Worm (Caenorhabditis elegans) whole organism, mixed stage, embryonic: ENCODE results near the gene irk-3.

Experiments
- M03D4.4 ChIP-seq: sonication (generic microtip); optimal IDR thresholded peaks from 2 replicates; lab custom pipeline; 2017; ENCODE audit warnings: mild to moderate bottlenecking, missing genetic modification characterization, missing compliant biosample characterization
- bed-3 ChIP-seq: fragments of 200-800 bp; sonication (Bioruptor generic); optimal IDR thresholded peaks from 3 replicates; lab custom pipeline; 2018; ENCODE audit warnings: mild to moderate bottlenecking, missing genetic modification characterization, moderate library complexity, missing compliant biosample characterization
- blmp-1 ChIP-seq: fragments of 150-350 bp; optimal IDR thresholded peaks from 2 replicates; lab custom pipeline; 2014; ENCODE audit warnings: missing biosample characterization, missing genetic modification characterization
- ceh-39 ChIP-seq: fragments of 150-350 bp; optimal IDR thresholded peaks from 2 replicates; lab custom pipeline; 2014; ENCODE audit warnings: missing biosample characterization, missing genetic modification characterization
- ceh-43 ChIP-seq: fragments of 200-800 bp; sonication (Bioruptor generic); optimal IDR thresholded peaks from 2 replicates; lab custom pipeline; 2018; ENCODE audit warnings: mild to moderate bottlenecking, missing genetic modification characterization, moderate library complexity, missing compliant biosample characterization
- ceh-83 ChIP-seq: fragments of 200-800 bp; sonication (Bioruptor generic); optimal IDR thresholded peaks from 2 replicates; lab custom pipeline; 2018; ENCODE audit warnings: mild to moderate bottlenecking, missing genetic modification characterization, missing compliant biosample characterization
- ces-1 ChIP-seq: fragments of 150-350 bp; optimal IDR thresholded peaks from 2 replicates; lab custom pipeline; 2014; ENCODE audit warnings: missing biosample characterization, missing genetic modification reagents, missing genetic modification characterization
- cnd-1 ChIP-seq: fragments of 200-800 bp; sonication (Bioruptor generic); optimal IDR thresholded peaks from 2 replicates; lab custom pipeline; 2018; ENCODE audit warnings: mild to moderate bottlenecking, missing genetic modification characterization, missing compliant biosample characterization
- drap-1 ChIP-seq: fragments of 200-800 bp; sonication (Bioruptor generic); optimal IDR thresholded peaks from 3 replicates; lab custom pipeline; 2018; ENCODE audit warnings: mild to moderate bottlenecking, missing genetic modification characterization, missing compliant biosample characterization
- elt-1 ChIP-seq: sonication (generic microtip); optimal IDR thresholded peaks from 2 replicates; lab custom pipeline; 2017; ENCODE audit warnings: missing genetic modification characterization, mild to moderate bottlenecking, missing compliant biosample characterization, antibody characterized with exemption, moderate library complexity, borderline replicate concordance; ENCODE audit not compliant: insufficient read depth
- elt-3 ChIP-seq: fragments of 150-350 bp; optimal IDR thresholded peaks from 2 replicates; lab custom pipeline; 2014; ENCODE audit warnings: missing biosample characterization, missing genetic modification characterization
- flh-1 ChIP-seq: fragments of 200-800 bp; sonication (Bioruptor generic); optimal IDR thresholded peaks from 2 replicates; lab custom pipeline; 2018; ENCODE audit warnings: mild to moderate bottlenecking, missing genetic modification characterization, moderate library complexity, missing compliant biosample characterization
- ham-2 ChIP-seq: fragments of 200-800 bp; sonication (Bioruptor generic); optimal IDR thresholded peaks from 2 replicates; lab custom pipeline; 2018; ENCODE audit warnings: mild to moderate bottlenecking, missing genetic modification characterization, missing compliant biosample characterization
- hlh-1 ChIP-seq: fragments of 150-350 bp; optimal IDR thresholded peaks from 2 replicates; lab custom pipeline; 2014; ENCODE audit warnings: missing biosample characterization, missing genetic modification reagents, missing genetic modification characterization
- lin-13 ChIP-seq: fragments of 150-350 bp; optimal IDR thresholded peaks from 2 replicates; lab custom pipeline; 2014; ENCODE audit warnings: missing biosample characterization, missing genetic modification characterization
- lin-32 ChIP-seq: fragments of 200-800 bp; sonication (Bioruptor generic); optimal IDR thresholded peaks from 2 replicates; lab custom pipeline; 2018; ENCODE audit warnings: mild to moderate bottlenecking, missing genetic modification characterization, missing compliant biosample characterization
- lsy-2 ChIP-seq: fragments of 150-350 bp; optimal IDR thresholded peaks from 2 replicates; lab custom pipeline; 2014; ENCODE audit warnings: missing biosample characterization, missing genetic modification characterization
- mab-5 ChIP-seq: fragments of 150-350 bp; optimal IDR thresholded peaks from 2 replicates; lab custom pipeline; 2014; ENCODE audit warnings: missing biosample characterization, missing genetic modification characterization
- mls-2 ChIP-seq: sonication (generic microtip); optimal IDR thresholded peaks from 2 replicates; lab custom pipeline; 2016; ENCODE audit warnings: mild to moderate bottlenecking, missing genetic modification characterization, moderate library complexity, missing compliant biosample characterization
- nhr-2 ChIP-seq: fragments of 150-350 bp; optimal IDR thresholded peaks from 2 replicates; lab custom pipeline; 2014; ENCODE audit warnings: missing biosample characterization, missing genetic modification characterization
- sem-2 ChIP-seq: fragments of 200-800 bp; sonication (Bioruptor generic); optimal IDR thresholded peaks from 2 replicates; lab custom pipeline; 2018; ENCODE audit warnings: mild to moderate bottlenecking, missing genetic modification characterization, missing compliant biosample characterization
- snpc-4 ChIP-seq: fragments of 150-350 bp; optimal IDR thresholded peaks from 2 replicates; lab custom pipeline; 2014; ENCODE audit warnings: missing biosample characterization, missing genetic modification characterization
- sptf-1 ChIP-seq: sonication (generic microtip); optimal IDR thresholded peaks from 2 replicates; lab custom pipeline; 2017; ENCODE audit warnings: mild to moderate bottlenecking, missing genetic modification characterization, moderate library complexity, missing compliant biosample characterization
- tbx-8 ChIP-seq: fragments of 200-800 bp; sonication (Bioruptor generic); optimal IDR thresholded peaks from 2 replicates; lab custom pipeline; 2018; ENCODE audit warnings: mild to moderate bottlenecking, missing genetic modification characterization, moderate library complexity, missing compliant biosample characterization
- unc-120 ChIP-seq: sonication (generic microtip); optimal IDR thresholded peaks from 2 replicates; lab custom pipeline; 2017; ENCODE audit warnings: missing genetic modification characterization, missing compliant biosample characterization; ENCODE audit not compliant: poor library complexity, severe bottlenecking
- unc-39 ChIP-seq: fragments of 150-350 bp; optimal IDR thresholded peaks from 2 replicates; lab custom pipeline; 2014; ENCODE audit warnings: missing biosample characterization, missing genetic modification characterization
- unc-62 ChIP-seq: fragments of 150-350 bp; optimal IDR thresholded peaks from 2 replicates; lab custom pipeline; 2014; ENCODE audit warnings: missing biosample characterization, missing genetic modification reagents, missing genetic modification characterization
- ztf-11 ChIP-seq: fragments of 150-350 bp; optimal IDR thresholded peaks from 2 replicates; lab custom pipeline; 2014; ENCODE audit warnings: missing biosample characterization, missing genetic modification characterization

Gene irk-3

ce11 chrX:14311583-14311982 is 58.6 kb downstream of the irk-3 start, which contains the start of gene mgrn-1:
mgrn-1 (minus strand) TSS chrX:14311683.
- TF ChIP-seq flh-1 (GFP tag; lab: Kevin White, UChicago) (no peak), drap-1 (GFP tag; lab: Kevin White, UChicago) (no peak), M03D4.4 (no peak), unc-39 (no peak), tbx-8 (GFP tag; lab: Kevin White, UChicago) (no peak), elt-1 (tag; lab: Kevin White, UChicago) (no peak), ceh-83 (GFP tag; lab: Kevin White, UChicago) (no peak), sem-2 (no peak), hlh-1 (tag; lab: Kevin White, UChicago) (no peak), elt-3 (no peak), ztf-11 (no peak), ham-2 (GFP tag; lab: Kevin White, UChicago) (no peak), cnd-1 (tag; lab: Kevin White, UChicago) (no peak), bed-3 (GFP tag; lab: Kevin White, UChicago) (no peak), blmp-1 (no peak), ces-1 (GFP tag; lab: Kevin White, UChicago) (no peak), lsy-2 (tag; lab: Kevin White, UChicago) (no peak)

- TF ChIP-seq lin-32 (GFP tag; lab: Kevin White, UChicago), result no peak
- no peak for TF ChIP-seq ztf-11
- TF ChIP-seq ceh-43 (GFP tag; lab: Kevin White, UChicago), result no peak
- no peak for TF ChIP-seq nhr-2
- TF ChIP-seq sem-2, result no peak
- TF ChIP-seq drap-1 (GFP tag; lab: Kevin White, UChicago), result no peak
- TF ChIP-seq lin-13 (tag; lab: Kevin White, UChicago), result no peak
- no peak for TF ChIP-seq unc-62
- no peak for TF ChIP-seq flh-1 (GFP tag; lab: Kevin White, UChicago)
- TF ChIP-seq ceh-39 (tag; lab: Kevin White, UChicago), result no peak
- TF ChIP-seq ceh-83 (GFP tag; lab: Kevin White, UChicago), result no peak
- TF ChIP-seq sptf-1, result no peak
- no peak for TF ChIP-seq cnd-1 (tag; lab: Kevin White, UChicago)
- no peak for TF ChIP-seq snpc-4
- no peak for TF ChIP-seq mls-2
Observed at ce11 chrX:14309656-14310055, 60.6 kb downstream of the irk-3 start.

- TF ChIP-seq mab-5 (tag; lab: Kevin White, UChicago) (no peak), unc-120 (tag; lab: Kevin White, UChicago) (no peak), tbx-8 (GFP tag; lab: Kevin White, UChicago) (no peak), bed-3 (GFP tag; lab: Kevin White, UChicago) (no peak), M03D4.4 (no peak)
Observed at ce11 chrX:14307667-14308066, 62.5 kb downstream of the irk-3 start, which contains the start of gene gphr-2. gphr-2 (minus strand) TSS chrX:14307767.
